Worm (Caenorhabditis elegans): ENCODE measurements around the gene C52E4.7.

DNA sequence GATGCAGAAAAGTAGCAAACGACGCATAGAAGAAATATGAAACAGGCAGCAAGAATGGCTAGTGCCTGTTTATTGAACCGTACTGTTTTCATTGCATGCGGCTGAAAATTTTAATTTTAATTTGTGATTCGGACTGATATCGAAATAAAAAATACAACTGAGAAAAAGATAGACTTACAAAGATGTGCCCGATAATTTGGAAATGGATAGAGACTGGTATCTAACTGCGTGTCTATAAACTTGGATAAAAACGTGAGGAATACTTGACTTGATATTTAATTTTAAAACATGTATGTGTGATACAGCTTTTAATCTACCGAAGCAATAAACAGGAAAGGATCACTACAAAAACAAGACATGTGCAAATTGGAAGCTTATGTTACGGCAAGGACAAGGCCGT is 8.7 kb upstream of the C52E4.7 start, which contains the start of gene mans-2:
- TF ChIP-seq lir-3 (tag; optimal IDR thresholded peaks at IDR 0.05; ENCODE audit: poor library complexity) (no peak), ceh-82 (tag; optimal IDR thresholded peaks at IDR 0.05) (no peak), lin-14 (GFP tag; optimal IDR thresholded peaks at IDR 0.05) (no peak), lin-39 (tag; optimal IDR thresholded peaks at IDR 0.05) (no peak), nhr-84 (tag; optimal IDR thresholded peaks at IDR 0.05) (no peak)

Data from whole organism, L1 larva.